Worm (Caenorhabditis elegans) whole organism, L2 larva: ENCODE results near the gene fzr-1.

ENCODE experiments used
- elt-3 ChIP-seq: sonication (generic microtip); optimal IDR thresholded peaks from 2 replicates; lab custom pipeline; 2017; ENCODE audit warnings: missing biosample characterization, missing genetic modification characterization
- unc-62 ChIP-seq: fragments of 150-350 bp; optimal IDR thresholded peaks from 2 replicates; lab custom pipeline; 2014; ENCODE audit warnings: missing biosample characterization, missing genetic modification reagents, missing genetic modification characterization
- zag-1 ChIP-seq: fragments of 150-350 bp; optimal IDR thresholded peaks from 2 replicates; lab custom pipeline; 2014; ENCODE audit warnings: missing biosample characterization, missing genetic modification characterization

DNA sequence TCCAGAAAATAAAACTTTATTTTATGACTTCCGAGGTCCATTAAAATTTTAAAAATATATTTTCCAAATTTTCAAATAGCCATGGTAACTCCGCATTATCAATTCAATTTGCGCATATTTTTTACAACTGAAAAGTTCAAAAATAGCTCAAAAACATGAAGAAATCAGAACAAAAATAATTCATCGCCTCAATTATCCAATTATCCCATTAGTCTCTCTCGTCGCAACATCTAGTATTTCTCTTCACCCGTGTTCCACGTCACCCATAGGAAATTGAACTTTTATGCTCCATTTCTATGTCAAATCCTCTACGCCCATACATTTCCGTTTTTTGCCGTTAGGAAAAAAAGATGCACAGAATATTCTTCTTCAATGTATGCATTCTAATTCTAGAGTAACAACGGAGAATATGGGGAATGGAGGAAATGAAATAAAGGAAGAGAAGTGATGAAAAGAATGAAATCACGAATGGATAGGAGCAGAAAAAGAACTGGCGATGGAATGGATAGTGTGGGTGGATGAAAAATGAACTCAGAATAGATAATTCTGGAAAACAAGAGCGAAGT, 45.9 kb upstream of the fzr-1 start:
- TF ChIP-seq zag-1 (tag; lab: Kevin White, UChicago) (no peak), elt-3 (tag; lab: Kevin White, UChicago) (no peak), unc-62 (GFP tag; lab: Kevin White, UChicago) (no peak)
